Fruit fly (Drosophila melanogaster) whole organism, embryonic: ENCODE measurements around the gene Rab23.
A peak's percentile ranks its signal among the peaks of the same experiment; 100 is the strongest.

Source experiments
- CG10654 ChIP-seq: fragments of 200-800 bp; sonication (Bioruptor generic); optimal IDR thresholded peaks from 2 replicates; lab custom pipeline; 2016; ENCODE audit warnings: missing biosample characterization, missing genetic modification characterization
- CG11695 ChIP-seq: fragments of 200-800 bp; sonication (Bioruptor generic); IDR thresholded peaks from 3 replicates; pipeline ENCODE4 v1.3.6; 2022; ENCODE audit warnings: missing biosample characterization, missing genetic modification characterization
- CG12219 ChIP-seq: fragments of 200-800 bp; sonication (Bioruptor generic); optimal IDR thresholded peaks from 3 replicates; lab custom pipeline; 2018; ENCODE audit warnings: missing biosample characterization, mild to moderate bottlenecking, missing genetic modification characterization
- CG15601 ChIP-seq: fragments of 200-800 bp; sonication (Bioruptor generic); optimal IDR thresholded peaks from 3 replicates; lab custom pipeline; 2019; ENCODE audit warnings: missing biosample characterization, mild to moderate bottlenecking, missing genetic modification characterization, moderate library complexity
- CG17568 ChIP-seq: fragments of 200-800 bp; sonication (Bioruptor generic); optimal IDR thresholded peaks from 2 replicates; lab custom pipeline; 2018; ENCODE audit warnings: missing biosample characterization, mild to moderate bottlenecking, missing genetic modification characterization, moderate library complexity
- CG31365 ChIP-seq: fragments of 200-800 bp; sonication (Bioruptor generic); optimal IDR thresholded peaks from 2 replicates; lab custom pipeline; 2018; ENCODE audit warnings: missing biosample characterization, mild to moderate bottlenecking, missing genetic modification characterization
- CG6765 ChIP-seq: fragments of 200-800 bp; sonication (Bioruptor generic); optimal IDR thresholded peaks from 3 replicates; lab custom pipeline; 2017; ENCODE audit warnings: missing biosample characterization, mild to moderate bottlenecking, missing genetic modification characterization
- CG6813 ChIP-seq: fragments of 200-800 bp; sonication (Bioruptor generic); optimal IDR thresholded peaks from 2 replicates; lab custom pipeline; 2017; ENCODE audit warnings: missing biosample characterization, missing genetic modification characterization, mild to moderate bottlenecking, moderate library complexity, missing genetic modification reagents
- CG7357 ChIP-seq: fragments of 200-800 bp; sonication (Bioruptor generic); IDR thresholded peaks from 3 replicates; pipeline ENCODE4 v1.3.6; 2022; ENCODE audit warnings: missing biosample characterization, missing genetic modification characterization
- CG7372 ChIP-seq: fragments of 200-800 bp; sonication (Bioruptor generic); IDR thresholded peaks from 2 replicates; pipeline ENCODE4 v1.3.6; 2022; ENCODE audit warnings: missing biosample characterization, missing genetic modification characterization
- D ChIP-seq, 2 experiments: fragments of 200-800 bp in 1 of 2; fragments of >200 bp in 1 of 2; sonication (Bioruptor generic) in 1 of 2; optimal IDR thresholded peaks; 2 replicates in 1 of 2; 3 replicates in 1 of 2; lab custom pipeline; 2017; ENCODE audit warnings: mild to moderate bottlenecking in 1 of 2, missing biosample characterization in 1 of 2, missing genetic modification characterization in 1 of 2, missing genetic modification reagents in 1 of 2
- Ets65A ChIP-seq: fragments of 200-800 bp; sonication (Bioruptor generic); peaks from one replicate; lab custom pipeline; 2016; ENCODE audit warnings: missing biosample characterization, missing genetic modification characterization
- HLH3B ChIP-seq: fragments of 200-800 bp; sonication (Bioruptor generic); IDR thresholded peaks from 2 replicates; pipeline ENCODE4 v1.3.6; 2022; ENCODE audit warnings: missing biosample characterization, missing genetic modification characterization
- Hey ChIP-seq: fragments of 200-800 bp; sonication (Bioruptor generic); optimal IDR thresholded peaks from 3 replicates; lab custom pipeline; 2018; ENCODE audit warnings: missing biosample characterization, mild to moderate bottlenecking, missing genetic modification characterization
- Hr78 ChIP-seq, 2 experiments: fragments of 200-800 bp in 1 of 2; fragments of >200 bp in 1 of 2; sonication (Bioruptor generic) in 1 of 2; optimal IDR thresholded peaks; 2 replicates each; lab custom pipeline; 2017 to 2019; ENCODE audit warnings: missing biosample characterization in 2 of 2, missing genetic modification characterization in 2 of 2, mild to moderate bottlenecking in 1 of 2, moderate library complexity in 1 of 2
- Kr ChIP-seq: fragments of 200-800 bp; sonication (Bioruptor generic); optimal IDR thresholded peaks from 2 replicates; lab custom pipeline; 2017; ENCODE audit warnings: missing biosample characterization, mild to moderate bottlenecking, missing genetic modification characterization
- Mrtf ChIP-seq: fragments of 200-800 bp; sonication (Bioruptor generic); IDR thresholded peaks from 3 replicates; pipeline ENCODE4 v1.3.6; 2022; ENCODE audit warnings: missing biosample characterization, missing genetic modification characterization
- Oaz ChIP-seq: fragments of 200-800 bp; sonication (Bioruptor generic); IDR thresholded peaks from 2 replicates; pipeline ENCODE4 v1.3.6; 2022; ENCODE audit warnings: missing biosample characterization, missing genetic modification characterization
- YL-1 ChIP-seq: fragments of 200-800 bp; sonication (Bioruptor generic); optimal IDR thresholded peaks from 3 replicates; lab custom pipeline; 2017; ENCODE audit warnings: missing biosample characterization, mild to moderate bottlenecking, missing genetic modification characterization
- ab ChIP-seq: fragments of 200-800 bp; sonication (Bioruptor generic); optimal IDR thresholded peaks from 2 replicates; lab custom pipeline; 2016; ENCODE audit warnings: missing biosample characterization, missing genetic modification characterization
- ara ChIP-seq: fragments of 200-800 bp; sonication (Bioruptor generic); IDR thresholded peaks from 2 replicates; pipeline ENCODE4 v1.3.6; 2022; ENCODE audit warnings: missing biosample characterization, missing genetic modification characterization
- esg ChIP-seq: fragments of 200-800 bp; sonication (Bioruptor generic); conservative IDR thresholded peaks from 2 replicates; pipeline ENCODE4 v1.3.6; 2022; ENCODE audit warnings: missing biosample characterization, missing genetic modification characterization
- gsb-n ChIP-seq: fragments of 200-800 bp; sonication (Bioruptor generic); optimal IDR thresholded peaks from 3 replicates; lab custom pipeline; 2018; ENCODE audit warnings: missing biosample characterization, mild to moderate bottlenecking, missing genetic modification characterization
- jigr1 ChIP-seq: fragments of 200-800 bp; sonication (Bioruptor generic); IDR thresholded peaks from 3 replicates; pipeline ENCODE4 v1.3.6; 2022; ENCODE audit warnings: missing biosample characterization, missing genetic modification characterization
- oc ChIP-seq: fragments of 200-800 bp; sonication (Bioruptor generic); optimal IDR thresholded peaks from 2 replicates; lab custom pipeline; 2018; ENCODE audit warnings: missing biosample characterization, mild to moderate bottlenecking, missing genetic modification characterization, moderate library complexity
- pho ChIP-seq: fragments of 200-800 bp; sonication (Bioruptor generic); optimal IDR thresholded peaks from 2 replicates; lab custom pipeline; 2016; ENCODE audit warnings: missing biosample characterization, missing genetic modification characterization
- pros ChIP-seq: fragments of 200-800 bp; sonication (Bioruptor generic); optimal IDR thresholded peaks from 3 replicates; lab custom pipeline; 2019; ENCODE audit warnings: missing biosample characterization, mild to moderate bottlenecking, missing genetic modification characterization, moderate library complexity
- psq ChIP-seq: fragments of 200-800 bp; sonication (Bioruptor generic); optimal IDR thresholded peaks from 2 replicates; lab custom pipeline; 2017; ENCODE audit warnings: missing biosample characterization, missing genetic modification characterization
- ranshi ChIP-seq: fragments of 200-800 bp; sonication (Bioruptor generic); IDR thresholded peaks from 2 replicates; pipeline ENCODE4 v1.3.6; 2022; ENCODE audit warnings: missing biosample characterization, missing genetic modification characterization
- sc ChIP-seq, 3 experiments: fragments of >200 bp in 2 of 3; fragments of 200-800 bp in 1 of 3; sonication (Bioruptor generic) in 1 of 3; optimal IDR thresholded peaks; 2 replicates in 2 of 3; 3 replicates in 1 of 3; lab custom pipeline; 2017; ENCODE audit warnings: mild to moderate bottlenecking in 1 of 3, missing biosample characterization in 1 of 3, missing genetic modification characterization in 1 of 3, missing genetic modification reagents in 1 of 3
- schlank ChIP-seq: fragments of 200-800 bp; sonication (Bioruptor generic); optimal IDR thresholded peaks from 2 replicates; lab custom pipeline; 2018; ENCODE audit warnings: missing biosample characterization, mild to moderate bottlenecking, missing genetic modification characterization
- sens-2 ChIP-seq: fragments of 200-800 bp; sonication (Bioruptor generic); IDR thresholded peaks from 2 replicates; pipeline ENCODE4 v1.3.6; 2022; ENCODE audit warnings: missing biosample characterization, missing genetic modification characterization
- seq ChIP-seq: fragments of 200-800 bp; sonication (Bioruptor generic); IDR thresholded peaks from 2 replicates; pipeline ENCODE4 v1.3.6; 2022; ENCODE audit warnings: missing biosample characterization, missing genetic modification characterization
- tap ChIP-seq: fragments of 200-800 bp; optimal IDR thresholded peaks from 3 replicates; lab custom pipeline; 2019; ENCODE audit warnings: missing biosample characterization, mild to moderate bottlenecking, missing genetic modification characterization, moderate library complexity
- tll ChIP-seq, 2 experiments: fragments of 200-800 bp in 1 of 2; fragments of >200 bp in 1 of 2; sonication (Bioruptor generic) in 1 of 2; optimal IDR thresholded peaks; 2 replicates each; lab custom pipeline; 2017 to 2019; ENCODE audit warnings: missing biosample characterization in 2 of 2, missing genetic modification characterization in 2 of 2, mild to moderate bottlenecking in 1 of 2, moderate library complexity in 1 of 2
- twi ChIP-seq: fragments of 200-800 bp; optimal IDR thresholded peaks from 2 replicates; lab custom pipeline; 2019; ENCODE audit warnings: missing biosample characterization, mild to moderate bottlenecking, missing genetic modification characterization, moderate library complexity
- yki ChIP-seq: fragments of >200 bp; optimal IDR thresholded peaks from 3 replicates; lab custom pipeline; 2018

Gene Rab23

DNA sequence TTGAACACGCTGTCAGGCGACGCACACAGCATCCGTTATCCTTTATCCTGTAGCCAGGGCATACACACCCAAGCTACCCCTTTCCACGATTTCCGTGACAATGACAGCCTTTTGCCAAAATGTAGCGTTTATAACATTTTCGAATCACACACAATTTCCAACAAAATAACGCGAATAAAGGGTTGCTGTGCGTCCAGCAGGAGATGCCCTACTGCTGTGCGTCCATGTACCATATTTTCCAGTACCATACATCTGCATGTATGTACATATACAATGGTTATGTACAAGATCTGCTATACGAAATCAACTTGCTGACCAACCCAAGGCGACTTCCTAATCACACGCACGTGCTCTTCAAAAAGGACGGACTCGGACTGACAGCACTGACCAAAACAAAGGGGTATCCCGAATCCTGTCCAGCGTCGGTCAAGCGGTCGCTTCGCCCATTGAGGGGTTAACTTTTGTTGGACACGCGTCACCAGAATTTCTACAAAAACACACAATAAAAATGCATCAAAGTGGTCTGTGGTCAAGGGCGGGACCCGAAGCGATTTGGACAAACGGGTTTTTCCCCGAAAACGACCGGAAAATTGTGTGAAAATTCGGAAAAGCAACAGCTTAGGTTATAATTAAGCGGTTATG, 42.6 kb upstream of the Rab23 start:
- TF ChIP-seq Hr78 (GFP tag; optimal IDR thresholded peaks at IDR 0.05; lab: Kevin White, UChicago) (no peak), CG6813 (GFP tag; lab: Kevin White, UChicago) (no peak), Hey (tag; lab: Kevin White, UChicago) (peak; percentile 54), D (optimal IDR thresholded peaks at IDR 0.05; lab: Kevin White, UChicago) (peak; percentile 75), D (GFP tag; optimal IDR thresholded peaks at IDR 0.05; lab: Kevin White, UChicago) (no peak), Oaz (0 out of 2 replicates have a peak, but pooled peaks have one; percentile 7), tll (GFP tag; optimal IDR thresholded peaks at IDR 0.05; lab: Kevin White, UChicago) (peak in 1 of 2 experiments; percentile 95), Kr (GFP tag; lab: Kevin White, UChicago) (peak; percentile 67), twi (tag; lab: Kevin White, UChicago) (peak; percentile 58), YL-1 (no peak), CG7357 (GFP tag; lab: Robert Waterston, UW) (no peak), CG7372 (no peak), esg (GFP tag; lab: Robert Waterston, UW) (no peak), jigr1 (GFP tag; lab: Robert Waterston, UW) (no peak), CG15601 (tag; lab: Kevin White, UChicago) (no peak), CG12219 (GFP tag; lab: Kevin White, UChicago) (no peak), HLH3B (GFP tag; lab: Robert Waterston, UW) (no peak), CG11695 (no peak), seq (GFP tag; lab: Robert Waterston, UW) (no peak), schlank (no peak), CG10654 (no peak), ranshi (GFP tag; lab: Robert Waterston, UW) (no peak), yki (lab: Kevin White, UChicago) (no peak), tap (tag; lab: Kevin White, UChicago) (no peak), gsb-n (tag; lab: Kevin White, UChicago) (peak; percentile 41), sc (optimal IDR thresholded peaks at IDR 0.05; lab: Kevin White, UChicago) (no peak), sc (GFP tag; optimal IDR thresholded peaks at IDR 0.05; lab: Kevin White, UChicago) (no peak), ara (no peak), Ets65A (GFP tag; lab: Kevin White, UChicago) (peak; percentile 78), Mrtf (GFP tag; lab: Robert Waterston, UW) (no peak), psq (GFP tag; lab: Kevin White, UChicago) (no peak), CG31365 (no peak), pho (GFP tag; lab: Kevin White, UChicago) (no peak), ab (GFP tag; lab: Kevin White, UChicago) (no peak), sens-2 (GFP tag; lab: Robert Waterston, UW) (no peak), CG6765 (no peak)

dm6 chr3R:5723122-5723521, 37.9 kb upstream of the Rab23 start:
- TF ChIP-seq oc (tag; lab: Kevin White, UChicago) (peak; percentile 50), CG17568 (GFP tag; lab: Kevin White, UChicago) (no peak), pros (GFP tag; lab: Kevin White, UChicago) (peak; percentile 57)
